Fruit fly (Drosophila melanogaster) whole organism, embryonic: Measurements from ENCODE around the gene Usp14.

ENCODE experiments used
- Asciz ChIP-seq: fragments of 200-800 bp; sonication (Bioruptor generic); optimal IDR thresholded peaks from 2 replicates; lab custom pipeline; 2017; ENCODE audit warnings: missing biosample characterization, mild to moderate bottlenecking, missing genetic modification characterization, missing genetic modification reagents
- CG10431 ChIP-seq: fragments of 200-800 bp; sonication (Bioruptor generic); optimal IDR thresholded peaks from 3 replicates; lab custom pipeline; 2018; ENCODE audit warnings: missing biosample characterization, mild to moderate bottlenecking, missing genetic modification characterization
- CG1233 ChIP-seq: fragments of 200-800 bp; sonication (Bioruptor generic); optimal IDR thresholded peaks from 4 replicates; lab custom pipeline; 2018; ENCODE audit warnings: missing biosample characterization, mild to moderate bottlenecking, missing genetic modification characterization
- CG12391 ChIP-seq: fragments of 200-800 bp; sonication (Bioruptor generic); optimal IDR thresholded peaks from 3 replicates; lab custom pipeline; 2018; ENCODE audit warnings: missing biosample characterization, mild to moderate bottlenecking, missing genetic modification characterization, moderate library complexity
- CG13287 ChIP-seq: fragments of 200-800 bp; sonication (Bioruptor generic); IDR thresholded peaks from 2 replicates; pipeline ENCODE4 v1.3.6; 2022; ENCODE audit warnings: missing biosample characterization, missing genetic modification characterization; ENCODE audit not compliant: partially characterized antibody
- CG13296 ChIP-seq: fragments of 200-800 bp; sonication (Bioruptor generic); optimal IDR thresholded peaks from 3 replicates; lab custom pipeline; 2018; ENCODE audit warnings: missing biosample characterization, mild to moderate bottlenecking, missing genetic modification characterization
- CG14860 ChIP-seq: fragments of 200-800 bp; sonication (Bioruptor generic); IDR thresholded peaks from 3 replicates; pipeline ENCODE4 v1.3.6; 2022; ENCODE audit warnings: missing biosample characterization, missing genetic modification characterization; ENCODE audit not compliant: partially characterized antibody
- CG1647 ChIP-seq: fragments of 200-800 bp; sonication (Bioruptor generic); optimal IDR thresholded peaks from 3 replicates; lab custom pipeline; 2016; ENCODE audit warnings: missing biosample characterization, missing genetic modification characterization
- CG16863 ChIP-seq: fragments of 200-800 bp; sonication (Bioruptor generic); optimal IDR thresholded peaks from 3 replicates; lab custom pipeline; 2016; ENCODE audit warnings: missing biosample characterization, missing genetic modification characterization
- CG17328 ChIP-seq: fragments of 200-800 bp; sonication (Bioruptor generic); IDR thresholded peaks from 2 replicates; pipeline ENCODE4 v1.3.6; 2022; ENCODE audit warnings: missing biosample characterization, missing genetic modification characterization
- CG2120 ChIP-seq: fragments of 200-800 bp; sonication (Bioruptor generic); optimal IDR thresholded peaks from 3 replicates; lab custom pipeline; 2016; ENCODE audit warnings: missing biosample characterization, missing genetic modification characterization
- CG31388 ChIP-seq: fragments of 200-800 bp; sonication (Bioruptor generic); optimal IDR thresholded peaks from 2 replicates; lab custom pipeline; 2016; ENCODE audit warnings: missing biosample characterization, missing genetic modification characterization
- CG4404 ChIP-seq: fragments of 200-800 bp; sonication (Bioruptor generic); IDR thresholded peaks from 2 replicates; pipeline ENCODE4 v1.3.6; 2022; ENCODE audit warnings: missing biosample characterization, missing genetic modification characterization
- CG6689 ChIP-seq: fragments of 200-800 bp; sonication (Bioruptor generic); IDR thresholded peaks from 2 replicates; pipeline ENCODE4 v1.3.6; 2022; ENCODE audit warnings: missing biosample characterization, missing genetic modification characterization
- CG8290 ChIP-seq, 3 experiments: fragments of 200-800 bp; sonication (Bioruptor generic); optimal IDR thresholded peaks; 2 replicates each; lab custom pipeline; 2016 to 2019; ENCODE audit warnings: missing biosample characterization in 3 of 3, missing genetic modification characterization in 3 of 3, mild to moderate bottlenecking in 2 of 3, moderate library complexity in 1 of 3
- CG8478 ChIP-seq: fragments of >200 bp; optimal IDR thresholded peaks from 2 replicates; lab custom pipeline; 2018
- CG9215 ChIP-seq: fragments of 200-800 bp; sonication (Bioruptor generic); IDR thresholded peaks from 2 replicates; pipeline ENCODE4 v1.3.6; 2022; ENCODE audit warnings: missing biosample characterization, missing genetic modification characterization
- D19B ChIP-seq: fragments of 200-800 bp; sonication (Bioruptor generic); optimal IDR thresholded peaks from 2 replicates; lab custom pipeline; 2017; ENCODE audit warnings: missing biosample characterization, mild to moderate bottlenecking, missing genetic modification characterization
- Doc3 ChIP-seq: fragments of 200-800 bp; sonication (Bioruptor generic); IDR thresholded peaks from 3 replicates; pipeline ENCODE4 v1.3.6; 2022; ENCODE audit warnings: missing biosample characterization, missing genetic modification characterization; ENCODE audit not compliant: partially characterized antibody
- HLH54F ChIP-seq: fragments of 200-800 bp; sonication (Bioruptor generic); optimal IDR thresholded peaks from 3 replicates; lab custom pipeline; 2016; ENCODE audit warnings: missing biosample characterization, missing genetic modification characterization
- Hey ChIP-seq: fragments of 200-800 bp; sonication (Bioruptor generic); optimal IDR thresholded peaks from 3 replicates; lab custom pipeline; 2018; ENCODE audit warnings: missing biosample characterization, mild to moderate bottlenecking, missing genetic modification characterization
- HmgD ChIP-seq: fragments of 200-800 bp; sonication (Bioruptor generic); optimal IDR thresholded peaks from 3 replicates; lab custom pipeline; 2016; ENCODE audit warnings: missing biosample characterization, missing genetic modification characterization
- Jarid2 ChIP-seq: fragments of 200-800 bp; sonication (Bioruptor generic); optimal IDR thresholded peaks from 3 replicates; lab custom pipeline; 2017; ENCODE audit warnings: mild to moderate bottlenecking, missing biosample characterization, missing genetic modification reagents, missing genetic modification characterization
- Nf-YC ChIP-seq: fragments of 200-800 bp; optimal IDR thresholded peaks from 3 replicates; lab custom pipeline; 2019; ENCODE audit warnings: missing biosample characterization, mild to moderate bottlenecking, missing genetic modification characterization, moderate library complexity
- Stat92E ChIP-seq, 3 experiments: fragments of >200 bp in 2 of 3; fragments of 200-800 bp in 1 of 3; sonication (Bioruptor generic) in 1 of 3; optimal IDR thresholded peaks; 2 replicates each; lab custom pipeline; 2017 to 2019; ENCODE audit warnings: missing biosample characterization in 3 of 3, missing genetic modification characterization in 3 of 3, mild to moderate bottlenecking in 1 of 3, moderate library complexity in 1 of 3
- Xbp1 ChIP-seq: fragments of 200-800 bp; sonication (Bioruptor generic); optimal IDR thresholded peaks from 3 replicates; lab custom pipeline; 2016; ENCODE audit warnings: missing biosample characterization, mild to moderate bottlenecking, missing genetic modification characterization
- bowl ChIP-seq: fragments of 200-800 bp; sonication (Bioruptor generic); IDR thresholded peaks from 2 replicates; pipeline ENCODE4 v1.3.6; 2022; ENCODE audit warnings: missing biosample characterization, missing genetic modification characterization
- caup ChIP-seq: fragments of 200-800 bp; sonication (Bioruptor generic); optimal IDR thresholded peaks from 3 replicates; lab custom pipeline; 2017; ENCODE audit warnings: missing biosample characterization, mild to moderate bottlenecking, missing genetic modification characterization, moderate library complexity; ENCODE audit not compliant: severe bottlenecking
- eyg ChIP-seq: fragments of 200-800 bp; sonication (Bioruptor generic); optimal IDR thresholded peaks from 3 replicates; lab custom pipeline; 2016; ENCODE audit warnings: missing biosample characterization, missing genetic modification characterization
- fd3F ChIP-seq: fragments of 200-800 bp; sonication (Bioruptor generic); optimal IDR thresholded peaks from 2 replicates; lab custom pipeline; 2018; ENCODE audit warnings: missing biosample characterization, mild to moderate bottlenecking, missing genetic modification characterization, moderate library complexity
- gfzf ChIP-seq: fragments of 200-800 bp; sonication (Bioruptor generic); optimal IDR thresholded peaks from 2 replicates; lab custom pipeline; 2016; ENCODE audit warnings: missing biosample characterization, mild to moderate bottlenecking, missing genetic modification characterization, moderate library complexity
- h ChIP-seq: fragments of >200 bp; optimal IDR thresholded peaks from 2 replicates; lab custom pipeline; 2017
- jing ChIP-seq: fragments of 200-800 bp; sonication (Bioruptor generic); optimal IDR thresholded peaks from 2 replicates; lab custom pipeline; 2018; ENCODE audit warnings: missing biosample characterization, mild to moderate bottlenecking, missing genetic modification characterization
- klu ChIP-seq: fragments of 200-800 bp; sonication (Bioruptor generic); IDR thresholded peaks from 2 replicates; pipeline ENCODE4 v1.3.6; 2022; ENCODE audit warnings: missing biosample characterization, missing genetic modification characterization
- lov ChIP-seq, 2 experiments: fragments of 200-800 bp in 1 of 2; fragments of >200 bp in 1 of 2; sonication (Bioruptor generic) in 1 of 2; IDR thresholded peaks in 1 of 2; optimal IDR thresholded peaks in 1 of 2; 2 replicates in 1 of 2; 3 replicates in 1 of 2; pipeline versions ENCODE4 v1.3.6 to Lab custom; 2017 to 2022; ENCODE audit warnings: missing biosample characterization in 1 of 2, missing genetic modification characterization in 1 of 2
- luna ChIP-seq: fragments of 200-800 bp; sonication (Bioruptor generic); optimal IDR thresholded peaks from 2 replicates; lab custom pipeline; 2016; ENCODE audit warnings: missing biosample characterization, missing genetic modification characterization
- oc ChIP-seq: fragments of 200-800 bp; sonication (Bioruptor generic); optimal IDR thresholded peaks from 2 replicates; lab custom pipeline; 2018; ENCODE audit warnings: missing biosample characterization, mild to moderate bottlenecking, missing genetic modification characterization, moderate library complexity
- pan ChIP-seq, 4 experiments: fragments of >200 bp in 3 of 4; fragments of 200-800 bp in 1 of 4; sonication (Bioruptor generic) in 1 of 4; optimal IDR thresholded peaks in 3 of 4; IDR thresholded peaks in 1 of 4; 2 replicates each; pipeline versions ENCODE4 v1.3.6 to Lab custom; 2017 to 2022; ENCODE audit warnings: missing biosample characterization in 2 of 4, missing genetic modification characterization in 2 of 4, mixed read lengths in 1 of 4
- pita ChIP-seq: fragments of 200-800 bp; sonication (Bioruptor generic); optimal IDR thresholded peaks from 2 replicates; lab custom pipeline; 2017; ENCODE audit warnings: missing biosample characterization, mild to moderate bottlenecking, missing genetic modification characterization
- ro ChIP-seq: fragments of 200-800 bp; sonication (Bioruptor generic); IDR thresholded peaks from 2 replicates; pipeline ENCODE4 v1.3.6; 2022; ENCODE audit warnings: missing biosample characterization, missing genetic modification characterization
- run ChIP-seq: fragments of 200-800 bp; sonication (Bioruptor generic); optimal IDR thresholded peaks from 3 replicates; lab custom pipeline; 2018; ENCODE audit warnings: missing biosample characterization, mild to moderate bottlenecking, missing genetic modification characterization
- salm ChIP-seq: fragments of 200-800 bp; sonication (Bioruptor generic); optimal IDR thresholded peaks from 2 replicates; lab custom pipeline; 2018; ENCODE audit warnings: missing biosample characterization, mild to moderate bottlenecking, missing genetic modification characterization
- sens-2 ChIP-seq: fragments of 200-800 bp; sonication (Bioruptor generic); IDR thresholded peaks from 2 replicates; pipeline ENCODE4 v1.3.6; 2022; ENCODE audit warnings: missing biosample characterization, missing genetic modification characterization
- sob ChIP-seq: fragments of 200-800 bp; sonication (Bioruptor generic); IDR thresholded peaks from 2 replicates; pipeline ENCODE4 v1.3.6; 2022; ENCODE audit warnings: missing biosample characterization, missing genetic modification characterization
- sug ChIP-seq: fragments of 200-800 bp; optimal IDR thresholded peaks from 2 replicates; lab custom pipeline; 2019; ENCODE audit warnings: missing biosample characterization, mild to moderate bottlenecking, missing genetic modification characterization, moderate library complexity
- tna ChIP-seq: fragments of 200-800 bp; sonication (Bioruptor generic); IDR thresholded peaks from 2 replicates; pipeline ENCODE4 v1.3.6; 2022; ENCODE audit warnings: missing biosample characterization, missing genetic modification characterization; ENCODE audit not compliant: partially characterized antibody
- unc-4 ChIP-seq: fragments of 200-800 bp; sonication (Bioruptor generic); IDR thresholded peaks from 2 replicates; pipeline ENCODE4 v1.3.6; 2022; ENCODE audit warnings: missing biosample characterization, missing genetic modification characterization; ENCODE audit not compliant: partially characterized antibody
- unpg ChIP-seq: fragments of 200-800 bp; sonication (Bioruptor generic); optimal IDR thresholded peaks from 3 replicates; lab custom pipeline; 2018; ENCODE audit warnings: missing biosample characterization, mild to moderate bottlenecking, missing genetic modification characterization, moderate library complexity
- wdn ChIP-seq: fragments of 200-800 bp; sonication (Bioruptor generic); IDR thresholded peaks from 2 replicates; pipeline ENCODE4 v1.3.6; 2022; ENCODE audit warnings: missing biosample characterization, missing genetic modification characterization

The Usp14 gene

dm6 chr2L:10356508-10356907 lies 42.3 kb upstream of the Usp14 start, which contains the start of the genes CtsL4 and ClpP (continued):
- TF ChIP-seq Stat92E (GFP tag; optimal IDR thresholded peaks at IDR 0.05; lab: Kevin White, UChicago) (no peak), HmgD (GFP tag; lab: Kevin White, UChicago) (peak; percentile 57), pita (GFP tag; lab: Kevin White, UChicago) (no peak), Doc3 (GFP tag; lab: Robert Waterston, UW) (no peak), D19B (GFP tag; lab: Kevin White, UChicago) (peak; percentile 81), HLH54F (GFP tag; lab: Kevin White, UChicago) (peak; percentile 34), salm (tag; lab: Kevin White, UChicago) (no peak), unc-4 (GFP tag; lab: Robert Waterston, UW) (no peak), caup (GFP tag; lab: Kevin White, UChicago) (no peak), jing (no peak), Jarid2 (no peak), lov (optimal IDR thresholded peaks at IDR 0.05; lab: Kevin White, UChicago) (no peak), lov (GFP tag; IDR thresholded peaks at IDR 0.05; lab: Robert Waterston, UW) (0 out of 3 replicates have a peak, but pooled peaks have one; percentile 9), sens-2 (GFP tag; lab: Robert Waterston, UW) (no peak; the same call in 1 of the 2 replicates), CG9215 (GFP tag; lab: Robert Waterston, UW) (no peak), klu (no peak), sob (GFP tag; lab: Robert Waterston, UW) (no peak), fd3F (GFP tag; lab: Kevin White, UChicago) (peak; percentile 42), CG1647 (GFP tag; lab: Kevin White, UChicago) (no peak), bowl (GFP tag; lab: Robert Waterston, UW) (no peak), CG8290 (GFP tag; optimal IDR thresholded peaks at IDR 0.05; lab: Kevin White, UChicago) (peak; percentile 78), CG8290 (tag; optimal IDR thresholded peaks at IDR 0.05; lab: Kevin White, UChicago) (peak in 1 of 2 experiments; percentile 14), CG6689 (GFP tag; lab: Robert Waterston, UW) (0 out of 2 replicates have a peak, but pooled peaks have one; percentile 21), CG17328 (GFP tag; lab: Robert Waterston, UW) (0 out of 2 replicates have a peak, but pooled peaks have one; percentile 27), h (lab: Kevin White, UChicago) (no peak), CG13287 (GFP tag; lab: Robert Waterston, UW) (peak; percentile 33; the same call in 1 of the 2 replicates), CG14860 (GFP tag; lab: Robert Waterston, UW) (no peak), gfzf (GFP tag; lab: Kevin White, UChicago) (peak; percentile 35), Xbp1 (GFP tag; lab: Kevin White, UChicago) (peak; percentile 71), luna (GFP tag; lab: Kevin White, UChicago) (no peak), CG31388 (no peak), unpg (no peak), oc (tag; lab: Kevin White, UChicago) (no peak), Hey (tag; lab: Kevin White, UChicago) (no peak), CG1233 (GFP tag; lab: Kevin White, UChicago) (no peak), CG10431 (GFP tag; lab: Kevin White, UChicago) (peak; percentile 87), wdn (GFP tag; lab: Robert Waterston, UW) (no peak), ro (no peak), CG12391 (tag; lab: Kevin White, UChicago) (peak; percentile 64), CG13296 (peak; percentile 40), sug (tag; lab: Kevin White, UChicago) (no peak), run (no peak), Nf-YC (peak; percentile 49), CG16863 (GFP tag; lab: Kevin White, UChicago) (no peak), tna (GFP tag; lab: Robert Waterston, UW) (no peak), eyg (GFP tag; lab: Kevin White, UChicago) (no peak), Asciz (GFP tag; lab: Kevin White, UChicago) (no peak), CG8478 (lab: Kevin White, UChicago) (no peak), CG2120 (peak; percentile 64), pan (optimal IDR thresholded peaks at IDR 0.05; lab: Kevin White, UChicago) (no peak), pan (GFP tag; optimal IDR thresholded peaks at IDR 0.05 in 1 of 2, IDR thresholded peaks at IDR 0.05 in 1 of 2) (peak in 1 of 2 experiments; percentile 64), CG4404 (0 out of 2 replicates have a peak, but pooled peaks have one; percentile 17)
